Fruit fly (Drosophila melanogaster) whole organism, embryonic: ENCODE data around the gene CG7483.

Experiments
- ATbp ChIP-seq: fragments of 200-800 bp; sonication (Bioruptor generic); optimal IDR thresholded peaks from 2 replicates; lab custom pipeline; 2017; ENCODE audit warnings: missing biosample characterization, mild to moderate bottlenecking, missing genetic modification characterization, missing genetic modification reagents
- Ada2b ChIP-seq: fragments of 200-800 bp; sonication (Bioruptor generic); IDR thresholded peaks from 2 replicates; pipeline ENCODE4 v1.3.6; 2022; ENCODE audit warnings: missing biosample characterization, missing genetic modification characterization
- B-H1 ChIP-seq: fragments of 200-800 bp; sonication (Bioruptor generic); IDR thresholded peaks from 3 replicates; pipeline ENCODE4 v1.3.6; 2022; ENCODE audit warnings: missing biosample characterization, missing genetic modification characterization
- CG10462 ChIP-seq: fragments of 200-800 bp; sonication (Bioruptor generic); optimal IDR thresholded peaks from 2 replicates; lab custom pipeline; 2016; ENCODE audit warnings: missing biosample characterization, missing genetic modification characterization
- CG11247 ChIP-seq: fragments of 200-800 bp; sonication (Bioruptor generic); IDR thresholded peaks from 2 replicates; pipeline ENCODE4 v1.3.6; 2022; ENCODE audit warnings: missing biosample characterization, missing genetic modification characterization
- CG11723 ChIP-seq: fragments of 200-800 bp; sonication (Bioruptor generic); optimal IDR thresholded peaks from 2 replicates; lab custom pipeline; 2017; ENCODE audit warnings: missing biosample characterization, mild to moderate bottlenecking, missing genetic modification characterization
- CG12219 ChIP-seq: fragments of 200-800 bp; sonication (Bioruptor generic); optimal IDR thresholded peaks from 3 replicates; lab custom pipeline; 2018; ENCODE audit warnings: missing biosample characterization, mild to moderate bottlenecking, missing genetic modification characterization
- CG12391 ChIP-seq: fragments of 200-800 bp; sonication (Bioruptor generic); optimal IDR thresholded peaks from 3 replicates; lab custom pipeline; 2018; ENCODE audit warnings: missing biosample characterization, mild to moderate bottlenecking, missing genetic modification characterization, moderate library complexity
- CG13424 ChIP-seq: fragments of 200-800 bp; sonication (Bioruptor generic); optimal IDR thresholded peaks from 2 replicates; lab custom pipeline; 2019; ENCODE audit warnings: missing biosample characterization, mild to moderate bottlenecking, missing genetic modification characterization, moderate library complexity
- CG15479 ChIP-seq: fragments of 200-800 bp; sonication (Bioruptor generic); optimal IDR thresholded peaks from 3 replicates; lab custom pipeline; 2019; ENCODE audit warnings: missing biosample characterization, mild to moderate bottlenecking, missing genetic modification characterization, moderate library complexity
- CG1647 ChIP-seq: fragments of 200-800 bp; sonication (Bioruptor generic); optimal IDR thresholded peaks from 3 replicates; lab custom pipeline; 2016; ENCODE audit warnings: missing biosample characterization, missing genetic modification characterization
- CG16863 ChIP-seq: fragments of 200-800 bp; sonication (Bioruptor generic); optimal IDR thresholded peaks from 3 replicates; lab custom pipeline; 2016; ENCODE audit warnings: missing biosample characterization, missing genetic modification characterization
- CG17829 ChIP-seq: fragments of 200-800 bp; optimal IDR thresholded peaks from 2 replicates; lab custom pipeline; 2019; ENCODE audit warnings: missing biosample characterization, mild to moderate bottlenecking, missing genetic modification characterization, moderate library complexity
- CG2120 ChIP-seq: fragments of 200-800 bp; sonication (Bioruptor generic); optimal IDR thresholded peaks from 3 replicates; lab custom pipeline; 2016; ENCODE audit warnings: missing biosample characterization, missing genetic modification characterization
- CG2712 ChIP-seq: fragments of 200-800 bp; optimal IDR thresholded peaks from 3 replicates; lab custom pipeline; 2019; ENCODE audit warnings: missing biosample characterization, mild to moderate bottlenecking, missing genetic modification characterization, moderate library complexity
- CG2875 ChIP-seq: fragments of 200-800 bp; sonication (Bioruptor generic); optimal IDR thresholded peaks from 2 replicates; lab custom pipeline; 2017; ENCODE audit warnings: missing biosample characterization, mild to moderate bottlenecking, missing genetic modification characterization, missing genetic modification reagents
- CG2889 ChIP-seq: fragments of 200-800 bp; sonication (Bioruptor generic); IDR thresholded peaks from 3 replicates; pipeline ENCODE4 v1.3.6; 2022; ENCODE audit warnings: missing biosample characterization, missing genetic modification characterization
- CG32532 ChIP-seq: fragments of 200-800 bp; sonication (Bioruptor generic); IDR thresholded peaks from 2 replicates; pipeline ENCODE4 v1.3.6; 2022; ENCODE audit warnings: missing biosample characterization, missing genetic modification characterization
- CG34224 ChIP-seq: fragments of 200-800 bp; sonication (Bioruptor generic); IDR thresholded peaks from 3 replicates; pipeline ENCODE4 v1.3.6; 2022; ENCODE audit warnings: missing biosample characterization, missing genetic modification characterization; ENCODE audit not compliant: partially characterized antibody
- CG6854 ChIP-seq: fragments of 200-800 bp; sonication (Bioruptor generic); optimal IDR thresholded peaks from 3 replicates; lab custom pipeline; 2017; ENCODE audit warnings: missing biosample characterization, mild to moderate bottlenecking, missing genetic modification characterization
- CG8290 ChIP-seq, 3 experiments: fragments of 200-800 bp; sonication (Bioruptor generic); optimal IDR thresholded peaks; 2 replicates each; lab custom pipeline; 2016 to 2019; ENCODE audit warnings: missing biosample characterization in 3 of 3, missing genetic modification characterization in 3 of 3, mild to moderate bottlenecking in 2 of 3, moderate library complexity in 1 of 3
- CG9215 ChIP-seq: fragments of 200-800 bp; sonication (Bioruptor generic); IDR thresholded peaks from 2 replicates; pipeline ENCODE4 v1.3.6; 2022; ENCODE audit warnings: missing biosample characterization, missing genetic modification characterization
- CG9797 ChIP-seq: fragments of 200-800 bp; sonication (Bioruptor generic); optimal IDR thresholded peaks from 3 replicates; lab custom pipeline; 2018; ENCODE audit warnings: missing biosample characterization, mild to moderate bottlenecking, missing genetic modification characterization
- CG9876 ChIP-seq: fragments of 200-800 bp; sonication (Bioruptor generic); optimal IDR thresholded peaks from 2 replicates; lab custom pipeline; 2016; ENCODE audit warnings: missing biosample characterization, missing genetic modification characterization
- Chrac-16 ChIP-seq: fragments of 200-800 bp; sonication (Bioruptor generic); optimal IDR thresholded peaks from 3 replicates; lab custom pipeline; 2016; ENCODE audit warnings: missing biosample characterization, missing genetic modification characterization
- CrebB ChIP-seq: fragments of 200-800 bp; sonication (Bioruptor generic); optimal IDR thresholded peaks from 3 replicates; lab custom pipeline; 2018; ENCODE audit warnings: missing biosample characterization, mild to moderate bottlenecking, missing genetic modification characterization
- Dbx ChIP-seq: fragments of 200-800 bp; sonication (Bioruptor generic); IDR thresholded peaks from 3 replicates; pipeline ENCODE4 v1.3.6; 2022; ENCODE audit warnings: missing biosample characterization, missing genetic modification characterization
- Dek ChIP-seq: fragments of 200-800 bp; sonication (Bioruptor generic); optimal IDR thresholded peaks from 3 replicates; lab custom pipeline; 2019; ENCODE audit warnings: missing biosample characterization, mild to moderate bottlenecking, missing genetic modification characterization, moderate library complexity
- Dp ChIP-seq: fragments of 200-800 bp; sonication (Bioruptor generic); optimal IDR thresholded peaks from 2 replicates; lab custom pipeline; 2018; ENCODE audit warnings: missing biosample characterization, mild to moderate bottlenecking, missing genetic modification characterization, moderate library complexity
- Dref ChIP-seq: fragments of 200-800 bp; sonication (Bioruptor generic); IDR thresholded peaks from 2 replicates; pipeline ENCODE4 v1.3.6; 2022; ENCODE audit warnings: missing biosample characterization, missing genetic modification characterization
- Drgx ChIP-seq: fragments of 200-800 bp; sonication (Bioruptor generic); IDR thresholded peaks from 2 replicates; pipeline ENCODE4 v1.3.6; 2022; ENCODE audit warnings: missing biosample characterization, missing genetic modification characterization
- E2f1 ChIP-seq: fragments of 200-800 bp; sonication (Bioruptor generic); IDR thresholded peaks from 2 replicates; pipeline ENCODE4 v1.3.6; 2022; ENCODE audit warnings: missing biosample characterization, missing genetic modification characterization
- Ets97D ChIP-seq: fragments of 200-800 bp; sonication (Bioruptor generic); optimal IDR thresholded peaks from 3 replicates; lab custom pipeline; 2016; ENCODE audit warnings: missing biosample characterization, missing genetic modification characterization
- MBD-R2 ChIP-seq: fragments of 200-800 bp; sonication (Bioruptor generic); IDR thresholded peaks from 2 replicates; pipeline ENCODE4 v1.3.6; 2022; ENCODE audit warnings: missing biosample characterization, missing genetic modification characterization
- Max ChIP-seq: fragments of 200-800 bp; sonication (Bioruptor generic); optimal IDR thresholded peaks from 2 replicates; lab custom pipeline; 2016; ENCODE audit warnings: missing biosample characterization, mild to moderate bottlenecking, missing genetic modification characterization
- Oli ChIP-seq: fragments of 200-800 bp; sonication (Bioruptor generic); optimal IDR thresholded peaks from 2 replicates; lab custom pipeline; 2018; ENCODE audit warnings: missing biosample characterization, mild to moderate bottlenecking, missing genetic modification characterization, moderate library complexity
- Scr ChIP-seq: fragments of 200-800 bp; sonication (Bioruptor generic); IDR thresholded peaks from 2 replicates; pipeline ENCODE4 v1.3.6; 2022; ENCODE audit warnings: missing biosample characterization, missing genetic modification characterization; ENCODE audit not compliant: partially characterized antibody
- Six4 ChIP-seq: fragments of 200-800 bp; sonication (Bioruptor generic); optimal IDR thresholded peaks from 2 replicates; lab custom pipeline; 2016; ENCODE audit warnings: missing biosample characterization, missing genetic modification characterization
- Sox100B ChIP-seq: fragments of 200-800 bp; sonication (Bioruptor generic); optimal IDR thresholded peaks from 3 replicates; lab custom pipeline; 2018; ENCODE audit warnings: missing biosample characterization, mild to moderate bottlenecking, missing genetic modification characterization
- Taf1 ChIP-seq: fragments of 200-800 bp; sonication (Bioruptor generic); IDR thresholded peaks from 2 replicates; pipeline ENCODE4 v1.3.6; 2022; ENCODE audit warnings: missing biosample characterization, missing genetic modification characterization
- aop ChIP-seq: fragments of 200-800 bp; sonication (Bioruptor generic); IDR thresholded peaks from 2 replicates; pipeline ENCODE4 v1.3.6; 2022; ENCODE audit warnings: missing biosample characterization, missing genetic modification characterization
- bbx ChIP-seq: fragments of 200-800 bp; sonication (Bioruptor generic); IDR thresholded peaks from 2 replicates; pipeline ENCODE4 v1.3.6; 2022; ENCODE audit warnings: missing biosample characterization, missing genetic modification characterization; ENCODE audit not compliant: partially characterized antibody
- corto ChIP-seq: fragments of 200-800 bp; sonication (Bioruptor generic); optimal IDR thresholded peaks from 2 replicates; lab custom pipeline; 2016; ENCODE audit warnings: missing biosample characterization, mild to moderate bottlenecking, missing genetic modification characterization, moderate library complexity
- crol ChIP-seq: fragments of 200-800 bp; sonication (Bioruptor generic); IDR thresholded peaks from 2 replicates; pipeline ENCODE4 v1.3.6; 2022; ENCODE audit warnings: missing biosample characterization, missing genetic modification characterization
- crp ChIP-seq, 2 experiments: fragments of 200-800 bp; sonication (Bioruptor generic); optimal IDR thresholded peaks; 2 replicates in 1 of 2; 3 replicates in 1 of 2; lab custom pipeline; 2017; ENCODE audit warnings: missing biosample characterization in 2 of 2, missing genetic modification characterization in 2 of 2, mild to moderate bottlenecking in 1 of 2, moderate library complexity in 1 of 2
- lbe ChIP-seq: fragments of 200-800 bp; sonication (Bioruptor generic); optimal IDR thresholded peaks from 2 replicates; lab custom pipeline; 2016; ENCODE audit warnings: missing biosample characterization, mild to moderate bottlenecking, missing genetic modification characterization
- onecut ChIP-seq: fragments of 200-800 bp; sonication (Bioruptor generic); IDR thresholded peaks from 2 replicates; pipeline ENCODE4 v1.3.6; 2022; ENCODE audit warnings: missing biosample characterization, missing genetic modification characterization
- pum ChIP-seq: fragments of 200-800 bp; sonication (Bioruptor generic); optimal IDR thresholded peaks from 2 replicates; lab custom pipeline; 2016; ENCODE audit warnings: missing biosample characterization, missing genetic modification characterization
- shn ChIP-seq: fragments of 200-800 bp; sonication (Bioruptor generic); optimal IDR thresholded peaks from 3 replicates; lab custom pipeline; 2016; ENCODE audit warnings: missing biosample characterization, missing genetic modification characterization
- unc-4 ChIP-seq: fragments of 200-800 bp; sonication (Bioruptor generic); IDR thresholded peaks from 2 replicates; pipeline ENCODE4 v1.3.6; 2022; ENCODE audit warnings: missing biosample characterization, missing genetic modification characterization; ENCODE audit not compliant: partially characterized antibody
- vvl ChIP-seq: fragments of 200-800 bp; sonication (Bioruptor generic); IDR thresholded peaks from 2 replicates; pipeline ENCODE4 v1.3.6; 2022; ENCODE audit warnings: missing biosample characterization, missing genetic modification characterization

CG7483 gene

DNA sequence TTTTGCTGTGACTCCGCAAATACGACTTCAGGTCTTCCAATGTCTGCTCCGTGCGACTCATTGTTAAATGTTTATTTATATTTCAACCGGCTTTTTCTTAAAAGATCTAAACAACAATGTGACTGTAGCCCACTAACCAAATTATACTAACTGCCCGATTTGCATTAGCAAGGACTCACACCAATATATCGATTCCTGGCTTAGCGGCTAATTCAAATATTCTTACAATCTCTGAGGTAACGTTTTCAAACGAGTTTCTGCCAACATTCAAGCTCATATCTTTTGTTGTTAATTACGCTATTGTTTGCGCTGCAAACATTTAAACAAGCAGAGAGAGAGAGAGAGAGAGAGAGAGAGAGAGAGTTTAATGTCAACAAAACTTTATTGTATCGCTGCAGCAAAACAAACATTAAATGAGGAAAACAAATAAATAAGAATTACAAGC lies 4.5 kb upstream of the CG7483 start, which contains the start of gene tex (continued):
- TF ChIP-seq CG12391 (tag; lab: Kevin White, UChicago) (peak; percentile 27), Drgx (GFP tag; lab: Robert Waterston, UW) (no peak), Ets97D (peak; percentile 41), B-H1 (GFP tag; lab: Robert Waterston, UW) (no peak), CG2875 (GFP tag; lab: Kevin White, UChicago) (peak; percentile 82), CG8290 (GFP tag; optimal IDR thresholded peaks at IDR 0.05; lab: Kevin White, UChicago) (peak; percentile 52), CG8290 (tag; optimal IDR thresholded peaks at IDR 0.05; lab: Kevin White, UChicago) (no peak), CG13424 (peak; percentile 4), unc-4 (GFP tag; lab: Robert Waterston, UW) (peak; percentile 50), CG2889 (GFP tag; lab: Robert Waterston, UW) (no peak), CG9215 (GFP tag; lab: Robert Waterston, UW) (no peak), pum (GFP tag; lab: Kevin White, UChicago) (no peak), Chrac-16 (GFP tag; lab: Kevin White, UChicago) (no peak), Ada2b (GFP tag; lab: Robert Waterston, UW) (no peak), crol (GFP tag; lab: Robert Waterston, UW) (no peak), CG2712 (peak; percentile 55), CG12219 (GFP tag; lab: Kevin White, UChicago) (peak; percentile 31), Sox100B (no peak), Dek (tag; lab: Kevin White, UChicago) (no peak), CG9797 (GFP tag; lab: Kevin White, UChicago) (peak; percentile 74), ATbp (GFP tag; lab: Kevin White, UChicago) (peak; percentile 80), Oli (tag; lab: Kevin White, UChicago) (no peak), onecut (peak; percentile 53), CG16863 (GFP tag; lab: Kevin White, UChicago) (peak; percentile 2), CG17829 (tag; lab: Kevin White, UChicago) (peak; percentile 25), Six4 (GFP tag; lab: Kevin White, UChicago) (peak; percentile 22), CG10462 (GFP tag; lab: Kevin White, UChicago) (no peak), shn (no peak), Taf1 (no peak), lbe (GFP tag; lab: Kevin White, UChicago) (no peak), E2f1 (GFP tag; lab: Robert Waterston, UW) (no peak), Dp (peak; percentile 98), CG34224 (GFP tag; lab: Robert Waterston, UW) (no peak), vvl (peak; percentile 68), CG6854 (no peak), Dbx (no peak), aop (GFP tag; lab: Robert Waterston, UW) (no peak), MBD-R2 (peak; percentile 76), CG15479 (GFP tag; lab: Kevin White, UChicago) (no peak), CG9876 (GFP tag; lab: Kevin White, UChicago) (no peak), CG11247 (no peak), bbx (GFP tag; lab: Robert Waterston, UW) (no peak), CG1647 (GFP tag; lab: Kevin White, UChicago) (no peak), CrebB (tag; lab: Kevin White, UChicago) (no peak), crp (GFP tag; optimal IDR thresholded peaks at IDR 0.05; lab: Kevin White, UChicago) (no peak), Max (GFP tag; lab: Kevin White, UChicago) (no peak), CG2120 (GFP tag; lab: Kevin White, UChicago) (no peak), CG32532 (no peak), Scr (GFP tag; lab: Robert Waterston, UW) (no peak), Dref (peak; percentile 86), CG11723 (peak; percentile 25), corto (GFP tag; lab: Kevin White, UChicago) (no peak)
